Fruit fly (Drosophila melanogaster): ENCODE data around the gene CG6788.

- no peak for TF ChIP-seq h (optimal IDR thresholded peaks at IDR 0.05)
- no peak for TF ChIP-seq ttk (optimal IDR thresholded peaks at IDR 0.05)
- no peak for TF ChIP-seq psq (optimal IDR thresholded peaks at IDR 0.05)
- TF ChIP-seq insv (optimal IDR thresholded peaks at IDR 0.05), result no peak
- no peak for TF ChIP-seq Myc (optimal IDR thresholded peaks at IDR 0.05)
- TF ChIP-seq Sin3A (optimal IDR thresholded peaks at IDR 0.05), result no peak
These were observed 5.2 kb upstream of the CG6788 start for dm6 chrX:17882769-17883168.

All from Kc167 (cell line).